Worm (Caenorhabditis elegans) whole organism, L1 larva: ENCODE data around the gene ZK470.14.

ENCODE experiments used
- aly-2 ChIP-seq: fragments of 150-350 bp; optimal IDR thresholded peaks from 2 replicates; lab custom pipeline; 2014; ENCODE audit warnings: missing biosample characterization, missing genetic modification characterization
- ama-1 ChIP-seq: fragments of 150-350 bp; optimal IDR thresholded peaks from 2 replicates; lab custom pipeline; 2014
- ceh-82 ChIP-seq, 3 experiments: fragments of 150-350 bp in 1 of 3; sonication (generic microtip) in 2 of 3; optimal IDR thresholded peaks; 2 replicates each; lab custom pipeline; 2014 to 2017; ENCODE audit warnings: missing biosample characterization in 3 of 3, missing genetic modification characterization in 3 of 3
- ces-1 ChIP-seq: fragments of 150-350 bp; optimal IDR thresholded peaks from 2 replicates; lab custom pipeline; 2014; ENCODE audit warnings: missing biosample characterization, missing genetic modification reagents, missing genetic modification characterization
- egl-27 ChIP-seq, 2 experiments: fragments of 150-350 bp in 1 of 2; sonication (generic microtip); optimal IDR thresholded peaks; 3 replicates each; lab custom pipeline; 2017 to 2018; ENCODE audit warnings: missing biosample characterization in 2 of 2, missing genetic modification characterization in 2 of 2, missing genetic modification reagents in 2 of 2
- hlh-17 ChIP-seq: fragments of 200-800 bp; sonication (Bioruptor generic); optimal IDR thresholded peaks from 2 replicates; lab custom pipeline; 2018; ENCODE audit warnings: missing genetic modification characterization, mild to moderate bottlenecking, missing compliant biosample characterization, moderate library complexity, borderline replicate concordance
- nhr-20 ChIP-seq: sonication (generic microtip); optimal IDR thresholded peaks from 2 replicates; lab custom pipeline; 2016; ENCODE audit warnings: mild to moderate bottlenecking, missing genetic modification characterization, missing compliant biosample characterization
- skn-1 ChIP-seq: fragments of 150-350 bp; optimal IDR thresholded peaks from 2 replicates; lab custom pipeline; 2014; ENCODE audit warnings: missing biosample characterization, missing genetic modification characterization
- snpc-4 ChIP-seq: fragments of 150-350 bp; optimal IDR thresholded peaks from 2 replicates; lab custom pipeline; 2014; ENCODE audit warnings: missing biosample characterization, missing genetic modification characterization
- sptf-1 ChIP-seq: fragments of 150-350 bp; optimal IDR thresholded peaks from 2 replicates; lab custom pipeline; 2014; ENCODE audit warnings: missing biosample characterization, missing genetic modification characterization
- unc-62 ChIP-seq: fragments of 150-350 bp; optimal IDR thresholded peaks from 2 replicates; lab custom pipeline; 2014; ENCODE audit warnings: missing biosample characterization, missing genetic modification reagents, missing genetic modification characterization
- ztf-11 ChIP-seq, 2 experiments: sonication (generic microtip); optimal IDR thresholded peaks; 2 replicates each; lab custom pipeline; 2016 to 2017; ENCODE audit warnings: missing genetic modification characterization in 2 of 2, missing biosample characterization in 1 of 2, missing compliant biosample characterization in 1 of 2

DNA sequence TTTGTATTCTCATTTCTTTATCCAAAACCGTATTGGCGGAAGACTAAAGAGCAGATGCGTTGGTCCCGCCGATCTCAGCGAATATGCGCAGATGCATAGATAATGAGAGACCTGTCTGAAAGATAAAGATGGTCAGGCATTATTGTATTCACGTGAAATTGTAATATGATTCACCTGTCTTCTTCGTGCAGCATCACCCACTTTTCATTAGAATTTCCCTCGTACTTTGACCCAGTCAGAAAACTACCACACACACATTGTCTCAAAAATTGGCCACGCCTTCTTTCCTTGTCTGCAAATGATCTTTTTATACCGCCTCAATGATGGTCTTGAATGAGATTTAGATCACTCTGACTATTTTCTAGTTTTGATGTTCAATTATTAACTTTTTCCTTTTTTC, 21.2 kb upstream of the ZK470.14 start:
- TF ChIP-seq ceh-82 (tag; optimal IDR thresholded peaks at IDR 0.05; lab: Kevin White, UChicago) (no peak), ces-1 (no peak), nhr-20 (no peak), egl-27 (tag; optimal IDR thresholded peaks at IDR 0.05; lab: Kevin White, UChicago) (no peak), ama-1 (no peak), ztf-11 (tag; optimal IDR thresholded peaks at IDR 0.05; lab: Kevin White, UChicago) (no peak), hlh-17 (GFP tag; lab: Kevin White, UChicago) (no peak), sptf-1 (tag; lab: Kevin White, UChicago) (no peak), snpc-4 (tag; lab: Kevin White, UChicago) (no peak), aly-2 (no peak), unc-62 (GFP tag; lab: Kevin White, UChicago) (no peak), skn-1 (tag; lab: Kevin White, UChicago) (no peak)
